Worm (Caenorhabditis elegans) whole organism, young adult: ENCODE measurements around the gene H10D18.5.

Experiments used
- ama-1 ChIP-seq, 3 experiments: fragments of 150-350 bp in 1 of 3; sonication (generic microtip) in 2 of 3; optimal IDR thresholded peaks; 2 replicates each; lab custom pipeline; 2014 to 2018; ENCODE audit warnings: missing biosample characterization in 2 of 3, missing genetic modification characterization in 2 of 3, missing genetic modification reagents in 2 of 3
- aptf-3 ChIP-seq: fragments of 200-800 bp; sonication (Bioruptor generic); IDR thresholded peaks from 2 replicates; pipeline ENCODE4 v1.3.6; 2022; ENCODE audit warnings: missing genetic modification characterization, missing compliant biosample characterization
- bed-1 ChIP-seq: fragments of 200-800 bp; sonication (Bioruptor generic); IDR thresholded peaks from 2 replicates; pipeline ENCODE4 v1.3.6; 2022; ENCODE audit warnings: missing genetic modification reagents, missing genetic modification characterization, missing compliant biosample characterization
- ccch-3 ChIP-seq: fragments of 200-800 bp; sonication (Bioruptor generic); optimal IDR thresholded peaks from 2 replicates; lab custom pipeline; 2018; ENCODE audit warnings: mild to moderate bottlenecking, missing genetic modification characterization, missing compliant biosample characterization
- nhr-90 ChIP-seq: sonication (generic microtip); optimal IDR thresholded peaks from 2 replicates; lab custom pipeline; 2016; ENCODE audit warnings: missing genotype, mild to moderate bottlenecking, missing genetic modification characterization, missing compliant biosample characterization
- repo-1 ChIP-seq: sonication (generic microtip); optimal IDR thresholded peaks from 2 replicates; lab custom pipeline; 2017; ENCODE audit warnings: mild to moderate bottlenecking, missing genetic modification characterization, missing compliant biosample characterization
- snpc-1.1 ChIP-seq: sonication (generic microtip); optimal IDR thresholded peaks from 2 replicates; lab custom pipeline; 2017; ENCODE audit warnings: missing genetic modification characterization, mild to moderate bottlenecking, missing compliant biosample characterization, antibody characterized with exemption, moderate library complexity, missing genotype, missing genetic modification reagents; ENCODE audit not compliant: insufficient read depth
- snpc-4 ChIP-seq, 5 experiments: fragments of 150-350 bp in 1 of 5; sonication (generic microtip) in 4 of 5; optimal IDR thresholded peaks; 2 replicates each; lab custom pipeline; 2014 to 2018; ENCODE audit warnings: missing genetic modification characterization in 5 of 5, missing biosample characterization in 3 of 5, antibody characterized with exemption in 2 of 5, mild to moderate bottlenecking in 2 of 5, missing compliant biosample characterization in 2 of 5, missing genotype in 2 of 5, moderate library complexity in 2 of 5, missing genetic modification reagents in 1 of 5
- unc-130 ChIP-seq: sonication (generic microtip); optimal IDR thresholded peaks from 2 replicates; lab custom pipeline; 2016; ENCODE audit warnings: missing genetic modification reagents, missing genetic modification characterization, missing compliant biosample characterization
- zim-3 ChIP-seq: sonication (generic microtip); optimal IDR thresholded peaks from 2 replicates; lab custom pipeline; 2017; ENCODE audit warnings: mild to moderate bottlenecking, missing genetic modification characterization, moderate library complexity, missing compliant biosample characterization
- ztf-18 ChIP-seq: sonication (generic microtip); optimal IDR thresholded peaks from 2 replicates; lab custom pipeline; 2016; ENCODE audit warnings: missing genotype, mild to moderate bottlenecking, missing genetic modification characterization, missing compliant biosample characterization
- ztf-26 ChIP-seq: sonication (generic microtip); optimal IDR thresholded peaks from 2 replicates; lab custom pipeline; 2017; ENCODE audit warnings: missing genetic modification characterization, missing compliant biosample characterization

DNA sequence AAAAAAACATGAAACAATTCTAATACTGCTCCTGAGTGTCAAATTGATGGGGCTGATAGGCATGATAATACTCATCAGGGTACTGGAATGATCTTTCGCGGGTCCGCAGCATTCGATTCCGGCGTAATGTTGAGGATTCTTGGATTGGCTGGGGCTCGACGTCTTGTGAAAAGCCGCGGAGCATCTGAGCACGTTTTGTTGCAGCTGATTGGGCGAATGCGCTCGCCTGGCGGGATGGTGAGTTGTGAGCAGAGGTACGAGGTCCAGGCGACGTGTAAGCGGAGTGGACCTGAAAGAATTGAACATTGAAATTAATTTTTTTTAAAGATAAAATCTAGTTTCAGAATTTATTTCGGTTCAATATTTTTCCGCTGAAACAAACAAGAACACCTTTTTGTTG lies 17.5 kb downstream of the H10D18.5 start:
- no peak for TF ChIP-seq nhr-90
- TF ChIP-seq ama-1 (optimal IDR thresholded peaks at IDR 0.05; lab: Kevin White, UChicago), result no peak
- no peak for TF ChIP-seq ama-1 (GFP tag; optimal IDR thresholded peaks at IDR 0.05; lab: Kevin White, UChicago)
- TF ChIP-seq ztf-18 (tag; lab: Kevin White, UChicago), result no peak
- no peak for TF ChIP-seq bed-1
- no peak for TF ChIP-seq ccch-3 (GFP tag; lab: Kevin White, UChicago)
- TF ChIP-seq snpc-4 (GFP tag; optimal IDR thresholded peaks at IDR 0.05; lab: Kevin White, UChicago), result no peak
- TF ChIP-seq snpc-4 (tag; optimal IDR thresholded peaks at IDR 0.05; lab: Kevin White, UChicago), result no peak
- no peak for TF ChIP-seq aptf-3 (GFP tag; lab: Robert Waterston, UW)
- TF ChIP-seq zim-3 (tag; lab: Kevin White, UChicago), result no peak
- no peak for TF ChIP-seq unc-130 (GFP tag; lab: Kevin White, UChicago)
- TF ChIP-seq snpc-1.1 (tag; lab: Kevin White, UChicago), result no peak
- TF ChIP-seq repo-1 (tag; lab: Kevin White, UChicago), result no peak
- no peak for TF ChIP-seq ztf-26 (tag; lab: Kevin White, UChicago)
